Worm (Caenorhabditis elegans) whole organism, L2 larva: Measurements from ENCODE around the gene nmy-3.
"Not testable (repeated sequence)": the region's sequence is repeated elsewhere in the genome, so short reads cannot be mapped to it uniquely, and the experiment has no call there.

Experiments used
- C34F6.9 ChIP-seq: fragments of 150-350 bp; optimal IDR thresholded peaks from 2 replicates; lab custom pipeline; 2014; ENCODE audit warnings: missing biosample characterization, missing genetic modification characterization
- F13H6.1 ChIP-seq: sonication (generic microtip); optimal IDR thresholded peaks from 2 replicates; lab custom pipeline; 2016; ENCODE audit warnings: missing genetic modification characterization, missing compliant biosample characterization
- R02D3.7 ChIP-seq: fragments of 150-350 bp; optimal IDR thresholded peaks from 2 replicates; lab custom pipeline; 2014; ENCODE audit warnings: missing biosample characterization, missing genetic modification characterization
- Y55F3AM.14 ChIP-seq: fragments of 200-800 bp; sonication (Bioruptor generic); optimal IDR thresholded peaks from 2 replicates; lab custom pipeline; 2018; ENCODE audit warnings: mild to moderate bottlenecking, missing genetic modification characterization, missing compliant biosample characterization
- ZK546.5 ChIP-seq: sonication (generic microtip); optimal IDR thresholded peaks from 2 replicates; lab custom pipeline; 2017; ENCODE audit warnings: missing biosample characterization, missing genetic modification characterization
- alr-1 ChIP-seq: fragments of 150-350 bp; optimal IDR thresholded peaks from 2 replicates; lab custom pipeline; 2014; ENCODE audit warnings: missing biosample characterization, missing genetic modification characterization
- aly-2 ChIP-seq: fragments of 150-350 bp; optimal IDR thresholded peaks from 2 replicates; lab custom pipeline; 2014; ENCODE audit warnings: missing biosample characterization, missing genetic modification characterization
- ama-1 ChIP-seq: fragments of 150-350 bp; optimal IDR thresholded peaks from 2 replicates; lab custom pipeline; 2018; ENCODE audit warnings: inconsistent platforms
- blmp-1 ChIP-seq: sonication (generic microtip); optimal IDR thresholded peaks from 2 replicates; lab custom pipeline; 2017; ENCODE audit warnings: missing genetic modification characterization, mild to moderate bottlenecking, missing compliant biosample characterization, antibody characterized with exemption, moderate library complexity; ENCODE audit not compliant: insufficient read depth
- ceh-16 ChIP-seq: fragments of 150-350 bp; optimal IDR thresholded peaks from 2 replicates; lab custom pipeline; 2014; ENCODE audit warnings: missing biosample characterization, missing genetic modification characterization
- ceh-82 ChIP-seq: fragments of 150-350 bp; optimal IDR thresholded peaks from 2 replicates; lab custom pipeline; 2014; ENCODE audit warnings: missing biosample characterization, missing genetic modification characterization
- crh-2 ChIP-seq: sonication (generic microtip); optimal IDR thresholded peaks from 2 replicates; lab custom pipeline; 2017; ENCODE audit warnings: missing biosample characterization, missing genetic modification characterization
- dmd-4 ChIP-seq: sonication (generic microtip); optimal IDR thresholded peaks from 2 replicates; lab custom pipeline; 2017; ENCODE audit warnings: missing biosample characterization, missing genetic modification characterization
- egl-27 ChIP-seq: sonication (generic microtip); optimal IDR thresholded peaks from 3 replicates; lab custom pipeline; 2017; ENCODE audit warnings: missing biosample characterization, missing genetic modification reagents, missing genetic modification characterization
- elt-1 ChIP-seq: fragments of 150-350 bp; optimal IDR thresholded peaks from 2 replicates; lab custom pipeline; 2014; ENCODE audit warnings: missing biosample characterization, missing genetic modification characterization
- elt-3 ChIP-seq: sonication (generic microtip); optimal IDR thresholded peaks from 2 replicates; lab custom pipeline; 2017; ENCODE audit warnings: missing biosample characterization, missing genetic modification characterization
- fos-1 ChIP-seq: fragments of 150-350 bp; optimal IDR thresholded peaks from 2 replicates; lab custom pipeline; 2014; ENCODE audit warnings: missing biosample characterization, missing genetic modification characterization
- gmeb-1 ChIP-seq: fragments of 150-350 bp; optimal IDR thresholded peaks from 2 replicates; lab custom pipeline; 2014; ENCODE audit warnings: missing biosample characterization, missing genetic modification characterization
- lin-11 ChIP-seq: fragments of 150-350 bp; sonication (generic microtip); optimal IDR thresholded peaks from 2 replicates; lab custom pipeline; 2014; ENCODE audit warnings: missing biosample characterization, missing genetic modification characterization, inconsistent platforms, mixed read lengths
- lin-13 ChIP-seq: fragments of 150-350 bp; optimal IDR thresholded peaks from 2 replicates; lab custom pipeline; 2014; ENCODE audit warnings: missing biosample characterization, missing genetic modification reagents, missing genetic modification characterization
- lin-39 ChIP-seq: fragments of 150-350 bp; optimal IDR thresholded peaks from 2 replicates; lab custom pipeline; 2014; ENCODE audit warnings: missing biosample characterization, missing genetic modification reagents, missing genetic modification characterization
- lsy-2 ChIP-seq, 2 experiments: fragments of 150-350 bp in 1 of 2; sonication (generic microtip) in 1 of 2; optimal IDR thresholded peaks; 2 replicates each; lab custom pipeline; 2014 to 2017; ENCODE audit warnings: missing biosample characterization in 2 of 2, missing genetic modification characterization in 2 of 2
- mab-5 ChIP-seq: fragments of 150-350 bp; optimal IDR thresholded peaks from 2 replicates; lab custom pipeline; 2014; ENCODE audit warnings: missing biosample characterization, missing genetic modification characterization
- mbf-1 ChIP-seq: sonication (generic microtip); optimal IDR thresholded peaks from 2 replicates; lab custom pipeline; 2017; ENCODE audit warnings: missing biosample characterization, missing genetic modification characterization
- mdl-1 ChIP-seq, 2 experiments: fragments of 150-350 bp in 1 of 2; sonication (generic microtip) in 1 of 2; optimal IDR thresholded peaks; 2 replicates each; lab custom pipeline; 2017; ENCODE audit warnings: missing biosample characterization in 2 of 2, missing genetic modification characterization in 2 of 2
- nhr-10 ChIP-seq: sonication (generic microtip); optimal IDR thresholded peaks from 2 replicates; lab custom pipeline; 2017; ENCODE audit warnings: missing biosample characterization, missing genetic modification characterization
- nhr-11 ChIP-seq: fragments of 150-350 bp; optimal IDR thresholded peaks from 2 replicates; lab custom pipeline; 2014; ENCODE audit warnings: missing biosample characterization, missing genetic modification characterization
- nhr-12 ChIP-seq: fragments of 150-350 bp; optimal IDR thresholded peaks from 2 replicates; lab custom pipeline; 2014; ENCODE audit warnings: missing biosample characterization, missing genetic modification characterization
- nhr-129 ChIP-seq: fragments of 150-350 bp; optimal IDR thresholded peaks from 2 replicates; lab custom pipeline; 2014; ENCODE audit warnings: missing biosample characterization, missing genetic modification characterization
- nhr-21 ChIP-seq: fragments of 150-350 bp; optimal IDR thresholded peaks from 2 replicates; lab custom pipeline; 2014; ENCODE audit warnings: missing biosample characterization, missing genetic modification characterization
- nhr-23 ChIP-seq: fragments of 150-350 bp; optimal IDR thresholded peaks from 2 replicates; lab custom pipeline; 2014; ENCODE audit warnings: missing biosample characterization, missing genetic modification reagents, missing genetic modification characterization
- nhr-237 ChIP-seq: fragments of 150-350 bp; optimal IDR thresholded peaks from 2 replicates; lab custom pipeline; 2014; ENCODE audit warnings: missing biosample characterization, missing genetic modification characterization
- nhr-25 ChIP-seq: fragments of 150-350 bp; sonication (generic microtip); optimal IDR thresholded peaks from 3 replicates; lab custom pipeline; 2014; ENCODE audit warnings: missing biosample characterization, missing genetic modification characterization
- nhr-6 ChIP-seq: fragments of 150-350 bp; optimal IDR thresholded peaks from 2 replicates; lab custom pipeline; 2014; ENCODE audit warnings: missing biosample characterization, missing genetic modification characterization
- nhr-77 ChIP-seq: fragments of 150-350 bp; optimal IDR thresholded peaks from 2 replicates; lab custom pipeline; 2014; ENCODE audit warnings: missing biosample characterization, missing genetic modification characterization
- peb-1 ChIP-seq: fragments of 150-350 bp; optimal IDR thresholded peaks from 2 replicates; lab custom pipeline; 2014; ENCODE audit warnings: missing biosample characterization, missing genetic modification characterization
- sem-4 ChIP-seq: fragments of 150-350 bp; optimal IDR thresholded peaks from 2 replicates; lab custom pipeline; 2014; ENCODE audit warnings: missing biosample characterization, missing genetic modification reagents, missing genetic modification characterization
- skn-1 ChIP-seq: sonication (generic microtip); optimal IDR thresholded peaks from 2 replicates; lab custom pipeline; 2017; ENCODE audit warnings: missing biosample characterization, missing genetic modification characterization
- sma-3 ChIP-seq: sonication (generic microtip); optimal IDR thresholded peaks from 2 replicates; lab custom pipeline; 2016; ENCODE audit warnings: missing genetic modification reagents, missing genetic modification characterization, missing compliant biosample characterization
- sma-9 ChIP-seq, 2 experiments: fragments of 150-350 bp in 1 of 2; sonication (generic microtip) in 1 of 2; optimal IDR thresholded peaks; 2 replicates each; lab custom pipeline; 2014 to 2016; ENCODE audit warnings: missing genetic modification characterization in 2 of 2, mild to moderate bottlenecking in 1 of 2, missing biosample characterization in 1 of 2, missing compliant biosample characterization in 1 of 2, missing genetic modification reagents in 1 of 2, moderate library complexity in 1 of 2
- snpc-4 ChIP-seq: fragments of 150-350 bp; optimal IDR thresholded peaks from 2 replicates; lab custom pipeline; 2014; ENCODE audit warnings: missing biosample characterization, missing genetic modification characterization
- unc-39 ChIP-seq: fragments of 150-350 bp; optimal IDR thresholded peaks from 2 replicates; lab custom pipeline; 2014; ENCODE audit warnings: missing biosample characterization, missing genetic modification characterization
- unc-55 ChIP-seq: fragments of 150-350 bp; sonication (generic microtip); optimal IDR thresholded peaks from 3 replicates; lab custom pipeline; 2014; ENCODE audit warnings: missing biosample characterization, missing genetic modification reagents, missing genetic modification characterization
- unc-62 ChIP-seq: fragments of 150-350 bp; optimal IDR thresholded peaks from 2 replicates; lab custom pipeline; 2014; ENCODE audit warnings: missing biosample characterization, missing genetic modification reagents, missing genetic modification characterization
- zag-1 ChIP-seq: fragments of 150-350 bp; optimal IDR thresholded peaks from 2 replicates; lab custom pipeline; 2014; ENCODE audit warnings: missing biosample characterization, missing genetic modification characterization
- ztf-1 ChIP-seq: fragments of 200-800 bp; sonication (Bioruptor generic); conservative IDR thresholded peaks from 2 replicates; pipeline ENCODE4 v1.3.6; 2022; ENCODE audit warnings: missing genetic modification characterization, missing compliant biosample characterization
- ztf-11 ChIP-seq: sonication (generic microtip); optimal IDR thresholded peaks from 2 replicates; lab custom pipeline; 2017; ENCODE audit warnings: missing biosample characterization, missing genetic modification characterization
- ztf-4 ChIP-seq: fragments of 150-350 bp; optimal IDR thresholded peaks from 2 replicates; lab custom pipeline; 2014; ENCODE audit warnings: missing biosample characterization, missing genetic modification characterization

nmy-3 gene

ce11 chrIV:9310935-9311566 is 36.8 kb downstream of the nmy-3 start:
- TF ChIP-seq fos-1 (tag; lab: Kevin White, UChicago) (peak; percentile 50), ztf-1 (GFP tag; lab: Robert Waterston, UW) (no peak)

DNA sequence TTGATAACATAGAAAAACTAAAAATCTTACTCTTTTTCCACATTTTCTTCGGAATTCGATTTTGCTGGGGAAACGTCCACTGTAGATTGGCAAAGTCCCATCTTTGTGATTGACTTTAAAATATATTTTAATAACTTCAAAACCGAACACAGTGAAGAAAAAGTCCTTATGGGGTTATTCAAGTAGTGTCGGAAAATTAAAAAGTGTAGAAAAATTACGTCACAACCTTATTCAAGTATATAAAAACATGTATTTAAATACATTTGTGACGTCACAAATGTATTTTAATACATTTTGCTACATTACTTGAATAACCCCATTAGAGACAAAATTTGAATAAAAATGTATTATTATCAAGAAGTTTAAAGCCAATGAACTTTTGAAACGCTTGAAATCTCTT is 38.5 kb downstream of the nmy-3 start, which contains the start of gene F49C12.7:
F49C12.7 (minus strand) TSS at position 101 of the 400 bp plus-strand sequence.
- TF ChIP-seq fos-1 (tag; lab: Kevin White, UChicago); nhr-129; unc-62 (GFP tag; lab: Kevin White, UChicago): not testable (repeated sequence)

ce11 chrIV:9316068-9316681 is 41.9 kb downstream of the nmy-3 start, which contains the start of the genes F49C12.9 and rpn-7:
Gene F49C12.9 (minus strand): TSS chrIV:9316215.
Gene rpn-7 (plus strand): TSS chrIV:9316631.
- TF ChIP-seq sma-9 (GFP tag; optimal IDR thresholded peaks at IDR 0.05; lab: Kevin White, UChicago) (no peak), sma-9 (tag; optimal IDR thresholded peaks at IDR 0.05; lab: Kevin White, UChicago) (no peak), zag-1 (tag; lab: Kevin White, UChicago) (no peak), lin-11 (tag; lab: Kevin White, UChicago) (peak; percentile 18), ztf-11 (no peak), egl-27 (tag; lab: Kevin White, UChicago) (no peak), unc-55 (GFP tag; lab: Kevin White, UChicago) (peak; percentile 65), ama-1 (lab: Kevin White, UChicago) (no peak), nhr-23 (tag; lab: Kevin White, UChicago) (no peak), alr-1 (no peak), lsy-2 (tag; optimal IDR thresholded peaks at IDR 0.05; lab: Kevin White, UChicago) (peak in 1 of 2 experiments; percentile 3), lin-13 (GFP tag; lab: Kevin White, UChicago) (no peak), nhr-10 (tag; lab: Kevin White, UChicago) (no peak), nhr-77 (tag; lab: Kevin White, UChicago) (no peak), ztf-1 (GFP tag; lab: Robert Waterston, UW) (no peak), ZK546.5 (tag; lab: Kevin White, UChicago) (no peak), mbf-1 (no peak), skn-1 (tag; lab: Kevin White, UChicago) (peak; percentile 97), gmeb-1 (tag; lab: Kevin White, UChicago) (peak; percentile 26), sma-3 (GFP tag; lab: Kevin White, UChicago) (peak; percentile 6), nhr-21 (tag; lab: Kevin White, UChicago) (no peak), unc-62 (GFP tag; lab: Kevin White, UChicago) (no peak), elt-3 (no peak), peb-1 (no peak), blmp-1 (no peak), elt-1 (tag; lab: Kevin White, UChicago) (no peak), nhr-11 (no peak), mdl-1 (tag; optimal IDR thresholded peaks at IDR 0.05; lab: Kevin White, UChicago) (no peak), ztf-4 (tag; lab: Kevin White, UChicago) (no peak), nhr-237 (tag; lab: Kevin White, UChicago) (no peak), unc-39 (tag; lab: Kevin White, UChicago) (no peak), C34F6.9 (tag; lab: Kevin White, UChicago) (peak; percentile 59), nhr-129 (peak; percentile 61), dmd-4 (no peak), ceh-16 (tag; lab: Kevin White, UChicago) (no peak), mab-5 (no peak), nhr-6 (no peak), sem-4 (tag; lab: Kevin White, UChicago) (no peak), nhr-12 (tag; lab: Kevin White, UChicago) (no peak), R02D3.7 (tag; lab: Kevin White, UChicago) (no peak), F13H6.1 (no peak), lin-39 (tag; lab: Kevin White, UChicago) (no peak), Y55F3AM.14 (GFP tag; lab: Kevin White, UChicago) (no peak), nhr-25 (tag; lab: Kevin White, UChicago) (no peak), crh-2 (tag; lab: Kevin White, UChicago) (peak; percentile 5), aly-2 (tag; lab: Kevin White, UChicago) (no peak), ceh-82 (tag; lab: Kevin White, UChicago) (no peak), fos-1 (tag; lab: Kevin White, UChicago) (peak; percentile 11), snpc-4 (tag; lab: Kevin White, UChicago) (no peak)
